Worm (Caenorhabditis elegans) whole organism, L1 larva: ENCODE results near the gene Y97E10AR.1.

Source experiments
- C16A3.4 ChIP-seq: fragments of 150-350 bp; optimal IDR thresholded peaks from 2 replicates; lab custom pipeline; 2014; ENCODE audit warnings: missing biosample characterization, missing genetic modification characterization
- F16B12.6 ChIP-seq: fragments of 150-350 bp; optimal IDR thresholded peaks from 2 replicates; lab custom pipeline; 2014; ENCODE audit warnings: missing biosample characterization, missing genetic modification characterization
- Y116A8C.19 ChIP-seq: sonication (generic microtip); optimal IDR thresholded peaks from 2 replicates; lab custom pipeline; 2016; ENCODE audit warnings: missing compliant biosample characterization, missing genetic modification characterization, borderline replicate concordance
- aly-2 ChIP-seq: fragments of 150-350 bp; optimal IDR thresholded peaks from 2 replicates; lab custom pipeline; 2014; ENCODE audit warnings: missing biosample characterization, missing genetic modification characterization
- ama-1 ChIP-seq: fragments of 150-350 bp; optimal IDR thresholded peaks from 2 replicates; lab custom pipeline; 2014
- ceh-63 ChIP-seq: fragments of 200-800 bp; sonication (Bioruptor generic); optimal IDR thresholded peaks from 2 replicates; lab custom pipeline; 2018; ENCODE audit warnings: mild to moderate bottlenecking, missing genetic modification characterization, missing compliant biosample characterization
- ceh-82 ChIP-seq, 3 experiments: fragments of 150-350 bp in 1 of 3; sonication (generic microtip) in 2 of 3; optimal IDR thresholded peaks; 2 replicates each; lab custom pipeline; 2014 to 2017; ENCODE audit warnings: missing biosample characterization in 3 of 3, missing genetic modification characterization in 3 of 3
- ceh-88 ChIP-seq: fragments of 200-800 bp; sonication (Bioruptor generic); IDR thresholded peaks from 2 replicates; pipeline ENCODE4 v1.3.6; 2022; ENCODE audit warnings: missing genetic modification characterization, missing compliant biosample characterization
- ceh-90 ChIP-seq: sonication (generic microtip); optimal IDR thresholded peaks from 2 replicates; lab custom pipeline; 2016; ENCODE audit warnings: missing genetic modification characterization, missing compliant biosample characterization
- ces-1 ChIP-seq: fragments of 150-350 bp; optimal IDR thresholded peaks from 2 replicates; lab custom pipeline; 2014; ENCODE audit warnings: missing biosample characterization, missing genetic modification reagents, missing genetic modification characterization
- dpl-1 ChIP-seq, 3 experiments: fragments of 150-350 bp in 2 of 3; sonication (generic microtip) in 1 of 3; optimal IDR thresholded peaks; 2 replicates each; lab custom pipeline; 2014 to 2017; ENCODE audit warnings: missing biosample characterization in 3 of 3, missing genetic modification characterization in 3 of 3, missing genetic modification reagents in 3 of 3
- dsc-1 ChIP-seq: sonication (generic microtip); optimal IDR thresholded peaks from 2 replicates; lab custom pipeline; 2016; ENCODE audit warnings: mild to moderate bottlenecking, missing genetic modification characterization, missing compliant biosample characterization
- efl-3 ChIP-seq: fragments of 200-800 bp; sonication (Bioruptor generic); optimal IDR thresholded peaks from 2 replicates; lab custom pipeline; 2018; ENCODE audit warnings: mild to moderate bottlenecking, missing genetic modification characterization, missing compliant biosample characterization
- egl-27 ChIP-seq, 2 experiments: fragments of 150-350 bp in 1 of 2; sonication (generic microtip); optimal IDR thresholded peaks; 3 replicates each; lab custom pipeline; 2017 to 2018; ENCODE audit warnings: missing biosample characterization in 2 of 2, missing genetic modification characterization in 2 of 2, missing genetic modification reagents in 2 of 2
- elt-2 ChIP-seq: sonication (generic microtip); optimal IDR thresholded peaks from 2 replicates; lab custom pipeline; 2016; ENCODE audit warnings: missing genetic modification characterization, mild to moderate bottlenecking, inconsistent platforms, missing compliant biosample characterization, missing genetic modification reagents
- elt-3 ChIP-seq, 6 experiments: fragments of 150-350 bp in 1 of 6; sonication (generic microtip); optimal IDR thresholded peaks; 2 replicates each; lab custom pipeline; 2017 to 2018; ENCODE audit warnings: missing biosample characterization in 6 of 6, missing genetic modification characterization in 6 of 6, inconsistent platforms in 1 of 6
- fkh-10 ChIP-seq: sonication (generic microtip); optimal IDR thresholded peaks from 2 replicates; lab custom pipeline; 2017; ENCODE audit warnings: missing biosample characterization, missing genetic modification reagents, missing genetic modification characterization
- fkh-4 ChIP-seq: sonication (generic microtip); optimal IDR thresholded peaks from 2 replicates; lab custom pipeline; 2016; ENCODE audit warnings: missing compliant biosample characterization, missing genetic modification characterization, borderline replicate concordance
- fkh-8 ChIP-seq: sonication (generic microtip); optimal IDR thresholded peaks from 2 replicates; lab custom pipeline; 2016; ENCODE audit warnings: mild to moderate bottlenecking, missing genetic modification characterization, missing compliant biosample characterization
- fos-1 ChIP-seq: fragments of 150-350 bp; optimal IDR thresholded peaks from 2 replicates; lab custom pipeline; 2014; ENCODE audit warnings: missing biosample characterization, missing genetic modification characterization
- hlh-17 ChIP-seq: fragments of 200-800 bp; sonication (Bioruptor generic); optimal IDR thresholded peaks from 2 replicates; lab custom pipeline; 2018; ENCODE audit warnings: missing genetic modification characterization, mild to moderate bottlenecking, missing compliant biosample characterization, moderate library complexity, borderline replicate concordance
- hlh-4 ChIP-seq: sonication (generic microtip); optimal IDR thresholded peaks from 2 replicates; lab custom pipeline; 2016; ENCODE audit warnings: mild to moderate bottlenecking, missing genetic modification characterization, missing compliant biosample characterization
- irx-1 ChIP-seq: sonication (generic microtip); optimal IDR thresholded peaks from 2 replicates; lab custom pipeline; 2016; ENCODE audit warnings: missing genetic modification characterization, missing compliant biosample characterization
- lin-14 ChIP-seq: fragments of 200-800 bp; sonication (Bioruptor generic); optimal IDR thresholded peaks from 2 replicates; lab custom pipeline; 2018; ENCODE audit warnings: mild to moderate bottlenecking, missing genetic modification characterization, moderate library complexity, missing compliant biosample characterization
- lin-15B ChIP-seq: fragments of 150-350 bp; sonication (generic microtip); optimal IDR thresholded peaks from 3 replicates; lab custom pipeline; 2014; ENCODE audit warnings: missing biosample characterization, missing genetic modification characterization
- lir-3 ChIP-seq: sonication (generic microtip); optimal IDR thresholded peaks from 2 replicates; lab custom pipeline; 2016; ENCODE audit warnings: mild to moderate bottlenecking, missing genetic modification characterization, moderate library complexity, missing compliant biosample characterization; ENCODE audit not compliant: poor library complexity
- lsy-2 ChIP-seq, 2 experiments: fragments of 150-350 bp; optimal IDR thresholded peaks; 2 replicates each; lab custom pipeline; 2014; ENCODE audit warnings: missing biosample characterization in 2 of 2, missing genetic modification characterization in 2 of 2
- mef-2 ChIP-seq: fragments of 150-350 bp; optimal IDR thresholded peaks from 2 replicates; lab custom pipeline; 2014; ENCODE audit warnings: missing biosample characterization, missing genetic modification characterization
- mep-1 ChIP-seq: fragments of 150-350 bp; optimal IDR thresholded peaks from 2 replicates; lab custom pipeline; 2014; ENCODE audit warnings: missing biosample characterization, missing genetic modification characterization
- nhr-11 ChIP-seq: fragments of 150-350 bp; optimal IDR thresholded peaks from 2 replicates; lab custom pipeline; 2014; ENCODE audit warnings: missing biosample characterization, missing genetic modification characterization
- nhr-19 ChIP-seq: fragments of 200-800 bp; sonication (Bioruptor generic); conservative IDR thresholded peaks from 2 replicates; pipeline ENCODE4 v1.3.6; 2022; ENCODE audit warnings: missing genetic modification characterization, missing compliant biosample characterization
- nhr-28 ChIP-seq: fragments of 150-350 bp; optimal IDR thresholded peaks from 2 replicates; lab custom pipeline; 2014; ENCODE audit warnings: missing biosample characterization, missing genetic modification characterization
- nhr-47 ChIP-seq: sonication (generic microtip); optimal IDR thresholded peaks from 2 replicates; lab custom pipeline; 2016; ENCODE audit warnings: mild to moderate bottlenecking, missing genetic modification characterization, moderate library complexity, missing compliant biosample characterization
- nhr-71 ChIP-seq: sonication (generic microtip); optimal IDR thresholded peaks from 2 replicates; lab custom pipeline; 2016; ENCODE audit warnings: mild to moderate bottlenecking, missing genetic modification characterization, moderate library complexity, missing compliant biosample characterization
- nhr-77 ChIP-seq: fragments of 150-350 bp; optimal IDR thresholded peaks from 2 replicates; lab custom pipeline; 2014; ENCODE audit warnings: missing biosample characterization, missing genetic modification characterization
- nhr-85 ChIP-seq: sonication (generic microtip); peaks from one replicate; lab custom pipeline; 2016; ENCODE audit warnings: missing genetic modification characterization, inconsistent platforms, missing compliant biosample characterization
- pax-3 ChIP-seq: fragments of 200-800 bp; sonication (Bioruptor generic); optimal IDR thresholded peaks from 2 replicates; lab custom pipeline; 2018; ENCODE audit warnings: mild to moderate bottlenecking, missing genetic modification characterization, moderate library complexity, missing compliant biosample characterization
- skn-1 ChIP-seq: fragments of 150-350 bp; optimal IDR thresholded peaks from 2 replicates; lab custom pipeline; 2014; ENCODE audit warnings: missing biosample characterization, missing genetic modification characterization
- snu-23 ChIP-seq: sonication (generic microtip); optimal IDR thresholded peaks from 2 replicates; lab custom pipeline; 2016; ENCODE audit warnings: missing genetic modification characterization, missing compliant biosample characterization
- tbx-2 ChIP-seq: sonication (generic microtip); optimal IDR thresholded peaks from 2 replicates; lab custom pipeline; 2016; ENCODE audit warnings: missing genetic modification characterization, missing compliant biosample characterization
- tlp-1 ChIP-seq: fragments of 150-350 bp; optimal IDR thresholded peaks from 2 replicates; lab custom pipeline; 2014; ENCODE audit warnings: missing biosample characterization, missing genetic modification characterization
- unc-130 ChIP-seq: fragments of 150-350 bp; optimal IDR thresholded peaks from 2 replicates; lab custom pipeline; 2017; ENCODE audit warnings: missing biosample characterization, missing genetic modification characterization, inconsistent platforms
- unc-98 ChIP-seq: fragments of 200-800 bp; sonication (Bioruptor generic); IDR thresholded peaks from 2 replicates; pipeline ENCODE4 v1.3.6; 2022; ENCODE audit warnings: missing genetic modification characterization, missing compliant biosample characterization
- xbp-1 ChIP-seq: sonication (generic microtip); optimal IDR thresholded peaks from 2 replicates; lab custom pipeline; 2016; ENCODE audit warnings: missing genetic modification characterization, missing compliant biosample characterization
- ztf-4 ChIP-seq: fragments of 150-350 bp; optimal IDR thresholded peaks from 2 replicates; lab custom pipeline; 2014; ENCODE audit warnings: missing biosample characterization, missing genetic modification characterization

The Y97E10AR.1 gene

DNA sequence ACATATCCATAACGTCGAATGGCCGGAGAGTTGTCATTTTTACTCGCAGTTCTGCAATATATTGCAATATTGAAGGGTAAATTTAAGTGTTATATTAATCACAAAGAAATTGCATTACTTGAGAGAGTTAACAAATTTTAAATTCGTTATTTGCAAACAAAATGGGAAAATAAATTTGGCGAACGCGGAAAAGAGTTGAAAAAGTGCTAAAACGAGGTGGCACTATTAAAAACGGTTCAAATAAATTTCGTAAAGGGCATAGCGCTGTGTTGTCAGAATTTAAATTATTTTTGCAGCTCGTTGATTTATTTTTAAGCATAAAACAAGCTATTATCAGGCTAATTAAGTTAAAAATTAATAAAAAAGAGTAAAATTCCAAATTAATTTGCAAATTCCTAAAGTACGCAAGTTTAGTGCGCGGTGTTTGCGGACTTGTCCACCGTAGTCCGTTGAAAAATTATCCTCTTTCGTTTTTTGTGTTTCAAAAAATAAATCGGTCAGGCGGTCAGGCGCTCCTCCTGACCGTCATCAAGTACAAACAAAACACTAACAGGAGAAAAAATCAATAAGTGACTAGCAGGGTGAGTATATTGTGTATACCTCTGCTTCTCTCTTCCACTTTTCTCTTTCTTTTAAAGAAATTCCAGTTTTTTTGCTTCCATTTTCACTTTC lies 17.7 kb upstream of the Y97E10AR.1 start, which contains the start of the genes natb-1 and abhd-12 (continued):
- TF ChIP-seq snu-23 (GFP tag; lab: Kevin White, UChicago) (peak; percentile 62), ztf-4 (no peak), mep-1 (peak; percentile 76), ceh-82 (tag; optimal IDR thresholded peaks at IDR 0.05; lab: Kevin White, UChicago) (peak in 1 of 3 experiments; percentile 30), fkh-8 (tag; lab: Kevin White, UChicago) (no peak), nhr-71 (tag; lab: Kevin White, UChicago) (peak; percentile 47), egl-27 (tag; optimal IDR thresholded peaks at IDR 0.05; lab: Kevin White, UChicago) (no peak), tlp-1 (tag; lab: Kevin White, UChicago) (no peak), elt-2 (tag; lab: Kevin White, UChicago) (no peak), ceh-90 (no peak), F16B12.6 (peak; percentile 89), ama-1 (lab: Kevin White, UChicago) (no peak), dpl-1 (GFP tag; optimal IDR thresholded peaks at IDR 0.05; lab: Kevin White, UChicago) (peak; percentile 20 to 60 (median 55)), ces-1 (no peak), nhr-85 (tag; lab: Kevin White, UChicago) (peak; percentile 69), nhr-19 (GFP tag; lab: Robert Waterston, UW) (no peak), fos-1 (tag; lab: Kevin White, UChicago) (no peak), efl-3 (GFP tag; lab: Kevin White, UChicago) (no peak), mef-2 (tag; lab: Kevin White, UChicago) (no peak), elt-3 (tag; optimal IDR thresholded peaks at IDR 0.05; lab: Kevin White, UChicago) (peak in 1 of 6 experiments; percentile 15), hlh-4 (tag; lab: Kevin White, UChicago) (no peak), dsc-1 (tag; lab: Kevin White, UChicago) (no peak), aly-2 (no peak), C16A3.4 (peak; percentile 44), nhr-77 (tag; lab: Kevin White, UChicago) (no peak), nhr-47 (peak; percentile 52), pax-3 (tag; lab: Kevin White, UChicago) (no peak), skn-1 (peak; percentile 31), Y116A8C.19 (tag; lab: Kevin White, UChicago) (no peak), lsy-2 (tag; optimal IDR thresholded peaks at IDR 0.05; lab: Kevin White, UChicago) (peak; percentile 92 to 98), lir-3 (tag; lab: Kevin White, UChicago) (no peak), irx-1 (no peak), xbp-1 (tag; lab: Kevin White, UChicago) (peak; percentile 38), lin-14 (GFP tag; lab: Kevin White, UChicago) (peak; percentile 55)

- TF ChIP-seq C16A3.4 (no peak), mef-2 (tag; lab: Kevin White, UChicago) (no peak), unc-130 (tag; lab: Kevin White, UChicago) (no peak), ceh-63 (GFP tag; lab: Kevin White, UChicago) (no peak), tbx-2 (no peak), ceh-88 (no peak), nhr-28 (tag; lab: Kevin White, UChicago) (no peak), nhr-11 (tag; lab: Kevin White, UChicago) (no peak), elt-3 (tag; optimal IDR thresholded peaks at IDR 0.05; lab: Kevin White, UChicago) (no peak), lin-15B (tag; lab: Kevin White, UChicago) (no peak), hlh-17 (no peak), hlh-4 (tag; lab: Kevin White, UChicago) (no peak), fkh-4 (no peak), fkh-10 (no peak), unc-98 (GFP tag; lab: Robert Waterston, UW) (no peak), snu-23 (GFP tag; lab: Kevin White, UChicago) (no peak), dpl-1 (GFP tag; optimal IDR thresholded peaks at IDR 0.05; lab: Kevin White, UChicago) (no peak), pax-3 (tag; lab: Kevin White, UChicago) (no peak)
These were observed 15.4 kb upstream of the Y97E10AR.1 start, which contains the start of gene Y97E10AL.1 for ce11 chrV:7985860-7986259. Y97E10AL.1 (plus strand) TSS chrV:7986160.
